Worm (Caenorhabditis elegans): ENCODE results near the gene daf-10.

daf-10 gene

DNA sequence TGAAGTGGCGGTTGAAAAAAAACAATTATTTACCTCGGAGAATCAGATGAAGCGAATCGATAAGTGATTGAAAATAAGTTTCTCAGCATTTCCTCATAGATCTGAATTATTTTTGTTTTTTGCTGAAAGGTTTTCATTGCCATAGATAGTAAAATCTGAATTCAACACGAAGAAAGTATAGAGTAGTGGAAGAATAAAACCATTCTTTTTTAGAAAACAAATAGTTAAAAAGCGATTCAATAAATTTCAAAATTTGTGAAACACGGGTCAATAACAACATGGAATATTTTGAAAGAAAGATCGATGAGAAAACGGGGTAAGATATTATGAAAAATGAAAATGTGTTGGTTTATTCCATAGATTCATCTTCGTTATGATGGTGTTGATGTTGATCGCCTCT lies 51.7 kb downstream of the daf-10 start, which contains the start of gene mrpl-42:
mrpl-42 (minus strand) TSS at position 101 of the 400 bp plus-strand sequence.
- no peak for TF ChIP-seq snpc-4 (tag; optimal IDR thresholded peaks at IDR 0.05)
- no peak for TF ChIP-seq blmp-1 (tag; optimal IDR thresholded peaks at IDR 0.05)
- TF ChIP-seq ces-1 (GFP tag; optimal IDR thresholded peaks at IDR 0.05): no peak
- TF ChIP-seq lsy-2 (tag; optimal IDR thresholded peaks at IDR 0.05): no peak
- no peak for TF ChIP-seq nhr-76 (tag; optimal IDR thresholded peaks at IDR 0.05)
- TF ChIP-seq mab-5 (tag; optimal IDR thresholded peaks at IDR 0.05): no peak
- TF ChIP-seq sptf-1 (tag; optimal IDR thresholded peaks at IDR 0.05): no peak
- no peak for TF ChIP-seq ztf-11 (tag; optimal IDR thresholded peaks at IDR 0.05)
- TF ChIP-seq unc-62 (GFP tag; optimal IDR thresholded peaks at IDR 0.05): no peak
- TF ChIP-seq lin-13 (tag; optimal IDR thresholded peaks at IDR 0.05): no peak
- TF ChIP-seq lin-32 (GFP tag; optimal IDR thresholded peaks at IDR 0.05): no peak
- no peak for TF ChIP-seq zip-8 (tag; optimal IDR thresholded peaks at IDR 0.05)
- TF ChIP-seq mls-2 (tag; optimal IDR thresholded peaks at IDR 0.05): no peak
- no peak for TF ChIP-seq nhr-28 (tag; optimal IDR thresholded peaks at IDR 0.05)
- no peak for TF ChIP-seq nhr-2 (tag; optimal IDR thresholded peaks at IDR 0.05)

DNA sequence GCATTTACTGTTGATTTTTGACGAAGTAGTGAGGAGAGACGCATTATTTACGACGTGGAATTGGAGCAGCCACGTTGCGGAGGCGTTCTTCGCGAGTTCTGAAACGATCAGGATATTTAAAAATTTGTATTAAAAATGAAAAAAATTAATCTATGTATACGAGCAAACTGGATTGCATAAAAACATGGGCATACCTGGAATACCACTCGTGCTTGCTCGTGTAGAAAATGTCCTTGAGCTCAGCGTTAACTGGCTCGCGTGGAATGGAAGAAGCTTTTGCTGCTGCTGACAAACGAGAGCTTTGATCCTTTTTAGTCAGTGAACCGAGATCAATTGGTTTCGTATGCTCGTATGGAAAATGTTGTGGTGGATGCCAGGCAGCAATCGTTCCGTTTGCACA lies 52.1 kb downstream of the daf-10 start, which contains the start of gene lpl-1:
lpl-1 (minus strand) TSS at position 101 of the 400 bp plus-strand sequence.
- TF ChIP-seq snpc-4 (tag; optimal IDR thresholded peaks at IDR 0.05): no peak
- TF ChIP-seq M03D4.4 (tag; optimal IDR thresholded peaks at IDR 0.05): no peak
- TF ChIP-seq lsy-2 (tag; optimal IDR thresholded peaks at IDR 0.05): no peak
- TF ChIP-seq nhr-28 (tag; optimal IDR thresholded peaks at IDR 0.05): no peak
- no peak for TF ChIP-seq sptf-1 (tag; optimal IDR thresholded peaks at IDR 0.05)
- TF ChIP-seq pha-4 (tag; optimal IDR thresholded peaks at IDR 0.05): no peak
- TF ChIP-seq lin-32 (GFP tag; optimal IDR thresholded peaks at IDR 0.05): no peak
- TF ChIP-seq nhr-237 (tag; optimal IDR thresholded peaks at IDR 0.05): no peak
- no peak for TF ChIP-seq mls-2 (tag; optimal IDR thresholded peaks at IDR 0.05)
- no peak for TF ChIP-seq unc-62 (GFP tag; optimal IDR thresholded peaks at IDR 0.05)
- no peak for TF ChIP-seq tbx-8 (GFP tag; optimal IDR thresholded peaks at IDR 0.05)
- TF ChIP-seq ceh-83 (GFP tag; optimal IDR thresholded peaks at IDR 0.05): no peak
- TF ChIP-seq ztf-11 (tag; optimal IDR thresholded peaks at IDR 0.05): no peak
- TF ChIP-seq zip-8 (tag; optimal IDR thresholded peaks at IDR 0.05): no peak
- no peak for TF ChIP-seq bed-3 (GFP tag; optimal IDR thresholded peaks at IDR 0.05)

DNA sequence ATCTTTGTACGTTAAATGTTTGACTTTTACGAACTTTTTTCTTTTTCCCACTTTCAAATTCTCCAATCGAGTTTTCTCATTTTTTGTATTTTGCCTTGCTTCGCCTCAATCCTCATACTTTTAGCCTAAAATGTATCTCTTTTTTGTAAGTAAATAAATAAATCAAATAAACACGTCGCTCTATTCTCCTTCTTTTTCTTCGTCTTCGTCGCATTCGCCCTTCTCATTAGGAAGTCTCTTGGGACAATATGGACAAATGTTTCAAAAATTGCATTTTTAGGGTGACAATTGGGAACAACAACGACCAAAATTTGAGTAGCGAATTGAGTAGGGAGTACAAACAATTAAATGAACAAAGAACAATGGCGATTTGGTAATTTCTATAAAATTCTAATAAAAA lies 54.0 kb downstream of the daf-10 start:
- no peak for TF ChIP-seq elt-1 (tag; optimal IDR thresholded peaks at IDR 0.05; ENCODE audit: borderline replicate concordance, insufficient read depth)
- TF ChIP-seq ces-1 (GFP tag; optimal IDR thresholded peaks at IDR 0.05): peak; percentile 95
- no peak for TF ChIP-seq ceh-39 (tag; optimal IDR thresholded peaks at IDR 0.05)
- TF ChIP-seq nhr-237 (tag; optimal IDR thresholded peaks at IDR 0.05): no peak
- TF ChIP-seq ztf-11 (tag; optimal IDR thresholded peaks at IDR 0.05): no peak
- no peak for TF ChIP-seq zip-8 (tag; optimal IDR thresholded peaks at IDR 0.05)
- TF ChIP-seq flh-1 (GFP tag; optimal IDR thresholded peaks at IDR 0.05): no peak
- TF ChIP-seq mep-1 (tag; optimal IDR thresholded peaks at IDR 0.05): no peak

- no peak for TF ChIP-seq flh-1 (GFP tag; optimal IDR thresholded peaks at IDR 0.05)
- no peak for TF ChIP-seq nhr-76 (tag; optimal IDR thresholded peaks at IDR 0.05)
- no peak for TF ChIP-seq drap-1 (GFP tag; optimal IDR thresholded peaks at IDR 0.05)
Measured at ce11 chrIV:9090538-9091195, 55.3 kb downstream of the daf-10 start.

- TF ChIP-seq tbx-8 (GFP tag; optimal IDR thresholded peaks at IDR 0.05) (no peak), ceh-43 (GFP tag; optimal IDR thresholded peaks at IDR 0.05) (no peak), nhr-2 (tag; optimal IDR thresholded peaks at IDR 0.05) (no peak), mab-5 (tag; optimal IDR thresholded peaks at IDR 0.05) (no peak), cnd-1 (tag; optimal IDR thresholded peaks at IDR 0.05) (no peak), nhr-76 (tag; optimal IDR thresholded peaks at IDR 0.05) (no peak), mep-1 (tag; optimal IDR thresholded peaks at IDR 0.05) (no peak), sem-2 (GFP tag; optimal IDR thresholded peaks at IDR 0.05) (no peak)
Measured at ce11 chrIV:9088294-9088693, 57.7 kb downstream of the daf-10 start, which contains the start of gene msa-1. msa-1 (plus strand) TSS chrIV:9088594.

All from whole organism, mixed stage, embryonic.